Fruit fly (Drosophila melanogaster): Measurements from ENCODE around the gene RpL35.

DNA sequence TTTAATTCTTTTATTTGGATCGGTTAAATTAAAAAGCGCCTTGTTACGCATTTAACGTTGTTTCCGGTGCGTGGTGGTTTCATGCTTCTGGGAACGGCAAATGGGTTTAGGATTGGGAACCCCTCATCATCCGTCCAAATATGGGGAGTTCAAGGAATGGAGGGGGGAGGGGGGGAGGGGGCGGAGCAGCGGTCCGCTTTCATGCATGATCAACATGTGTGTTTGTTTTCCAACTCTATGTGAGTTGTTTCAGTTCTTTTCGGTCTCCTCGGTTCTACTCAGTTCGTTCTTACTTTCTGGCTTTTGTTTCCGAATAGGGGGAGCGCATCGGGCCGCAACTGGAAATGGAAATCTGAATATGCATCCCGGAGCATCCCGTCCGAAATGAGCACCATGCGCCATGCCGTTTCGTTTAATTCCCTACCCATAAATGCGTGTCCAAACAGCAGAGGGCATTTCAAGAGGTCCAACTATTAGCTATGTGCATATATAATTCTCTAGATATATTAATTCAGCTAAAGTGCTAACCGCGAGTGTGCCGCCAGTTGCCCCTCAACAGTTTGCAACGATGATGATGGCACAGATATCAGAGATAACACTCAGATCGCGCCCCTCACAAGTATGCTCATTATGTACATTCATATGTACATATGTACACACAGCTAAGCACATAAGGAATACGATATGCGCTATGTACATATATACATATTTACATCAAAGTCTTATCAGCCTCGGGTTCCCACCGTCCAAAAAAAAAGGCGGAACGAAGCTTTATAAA is 5.4 kb downstream of the RpL35 start:
- no peak for TF ChIP-seq CTCF (optimal IDR thresholded peaks at IDR 0.05)
- TF ChIP-seq CG8478 (optimal IDR thresholded peaks at IDR 0.05), result no peak

Measured in S2 (cell line).